Worm (Caenorhabditis elegans): ENCODE data around the gene ZK1127.3.

DNA sequence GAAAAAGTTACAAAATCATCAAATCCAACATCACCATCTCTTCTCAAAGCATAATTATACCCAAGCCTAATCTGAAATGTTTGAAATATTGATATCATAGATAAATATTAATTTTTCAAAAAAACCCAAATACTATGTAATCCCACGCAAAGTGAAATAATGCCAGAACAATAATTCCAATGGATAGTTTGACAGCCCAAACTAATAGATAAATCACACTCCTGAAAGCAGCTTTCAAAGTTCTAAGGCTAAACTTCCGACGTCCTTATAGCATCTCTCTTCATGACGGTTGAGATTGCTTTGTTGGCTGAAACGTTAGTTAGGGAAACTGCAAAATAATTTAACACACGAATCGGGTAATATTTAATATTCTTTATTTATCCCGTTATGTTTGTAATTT, 44.1 kb downstream of the ZK1127.3 start:
- TF ChIP-seq pqm-1 (tag; optimal IDR thresholded peaks at IDR 0.05) (no peak), ceh-30 (tag; optimal IDR thresholded peaks at IDR 0.05) (no peak), unc-86 (tag; optimal IDR thresholded peaks at IDR 0.05) (no peak), ceh-9 (tag; optimal IDR thresholded peaks at IDR 0.05) (no peak), nfya-1 (tag; optimal IDR thresholded peaks at IDR 0.05) (no peak), pha-4 (tag; optimal IDR thresholded peaks at IDR 0.05) (no peak), ahr-1 (tag; optimal IDR thresholded peaks at IDR 0.05) (no peak), syd-9 (tag; optimal IDR thresholded peaks at IDR 0.05) (no peak), lin-11 (tag; optimal IDR thresholded peaks at IDR 0.05) (no peak)

All from whole organism, late embryonic.